In the genomic region with DNA sequence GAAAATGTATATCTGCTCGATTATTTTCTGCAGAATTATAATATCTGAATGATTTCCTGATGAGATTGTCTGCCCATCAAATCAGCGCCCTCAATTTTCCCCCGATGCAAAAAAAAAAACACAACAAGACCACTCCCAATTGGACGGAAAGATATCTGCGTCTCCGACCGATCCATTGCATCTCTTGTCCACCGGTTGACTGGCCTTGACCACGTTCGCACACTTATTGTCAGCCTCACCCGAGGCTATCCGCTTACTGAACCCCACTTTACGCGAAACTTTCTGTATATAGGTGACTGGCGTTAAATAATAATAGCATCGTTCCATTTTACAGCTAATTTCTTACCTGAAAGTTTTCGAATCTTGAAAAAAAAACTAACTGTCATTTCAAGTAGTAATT, we compare ENCODE assay signal across 3 worm cellular contexts.
A peak's percentile ranks its signal among the peaks of the same experiment; 100 is the strongest.
TF ChIP-seq lines count a peak whose summit lies in the region.

No protein-coding gene starts in this region.

TF ChIP-seq in whole organism, L1 larva, 84 proteins besides CTCF, POLR2A, EP300 and RAD21 (continued from another document):
- TF ChIP-seq mep-1 (tag; optimal IDR thresholded peaks at IDR 0.05; lab: Kevin White, UChicago), result peak; percentile 53
- peak in 1 of 2 experiments; percentile 25 for TF ChIP-seq lin-35 (GFP tag; optimal IDR thresholded peaks at IDR 0.05; lab: Kevin White, UChicago)
- TF ChIP-seq mef-2 (tag; optimal IDR thresholded peaks at IDR 0.05; lab: Kevin White, UChicago), result no peak
- TF ChIP-seq fos-1 (tag; optimal IDR thresholded peaks at IDR 0.05; lab: Kevin White, UChicago), result no peak
- TF ChIP-seq ama-1 (optimal IDR thresholded peaks at IDR 0.05; lab: Kevin White, UChicago), result no peak
- no peak for TF ChIP-seq hlh-17 (GFP tag; optimal IDR thresholded peaks at IDR 0.05; lab: Kevin White, UChicago; ENCODE audit: borderline replicate concordance)
- TF ChIP-seq nhr-28 (tag; optimal IDR thresholded peaks at IDR 0.05; lab: Kevin White, UChicago), result no peak
- peak; percentile 36 for TF ChIP-seq nhr-20 (tag; optimal IDR thresholded peaks at IDR 0.05; lab: Kevin White, UChicago)
- peak; percentile 52 for TF ChIP-seq blmp-1 (tag; optimal IDR thresholded peaks at IDR 0.05; lab: Kevin White, UChicago)
- TF ChIP-seq elt-3 (tag; optimal IDR thresholded peaks at IDR 0.05; lab: Kevin White, UChicago), result peak in 2 of 6 experiments; percentile 3 to 44
- TF ChIP-seq ceh-82 (tag; optimal IDR thresholded peaks at IDR 0.05; lab: Kevin White, UChicago), result no peak

TF ChIP-seq in whole organism, L3 larva, 47 proteins besides CTCF, POLR2A, EP300 and RAD21 (continued from another document):
- TF ChIP-seq ceh-28 (tag; optimal IDR thresholded peaks at IDR 0.05; lab: Kevin White, UChicago) (no peak), mdl-1 (tag; optimal IDR thresholded peaks at IDR 0.05; lab: Kevin White, UChicago) (no peak), nhr-23 (tag; optimal IDR thresholded peaks at IDR 0.05; lab: Kevin White, UChicago) (peak; percentile 33), nhr-25 (tag; optimal IDR thresholded peaks at IDR 0.05; lab: Kevin White, UChicago) (peak; percentile 84), ztf-4 (tag; optimal IDR thresholded peaks at IDR 0.05; lab: Kevin White, UChicago) (no peak), R02D3.7 (tag; optimal IDR thresholded peaks at IDR 0.05; lab: Kevin White, UChicago) (no peak), ztf-11 (tag; optimal IDR thresholded peaks at IDR 0.05; lab: Kevin White, UChicago) (no peak), ceh-16 (tag; optimal IDR thresholded peaks at IDR 0.05; lab: Kevin White, UChicago) (no peak), pha-4 (tag; optimal IDR thresholded peaks at IDR 0.05; lab: Kevin White, UChicago) (no peak), nhr-12 (tag; optimal IDR thresholded peaks at IDR 0.05; lab: Kevin White, UChicago) (no peak), tbx-2 (tag; optimal IDR thresholded peaks at IDR 0.05; lab: Kevin White, UChicago) (no peak), nhr-77 (tag; optimal IDR thresholded peaks at IDR 0.05; lab: Kevin White, UChicago) (no peak), fos-1 (tag; optimal IDR thresholded peaks at IDR 0.05; lab: Kevin White, UChicago) (no peak), nhr-11 (tag; optimal IDR thresholded peaks at IDR 0.05; lab: Kevin White, UChicago) (no peak), snpc-4 (tag; optimal IDR thresholded peaks at IDR 0.05; lab: Kevin White, UChicago) (no peak), nfya-1 (tag; optimal IDR thresholded peaks at IDR 0.05; lab: Kevin White, UChicago; ENCODE audit: insufficient read depth) (peak; percentile 51), elt-3 (tag; optimal IDR thresholded peaks at IDR 0.05; lab: Kevin White, UChicago) (no peak), unc-62 (GFP tag; optimal IDR thresholded peaks at IDR 0.05; lab: Kevin White, UChicago) (no peak), nhr-28 (tag; optimal IDR thresholded peaks at IDR 0.05; lab: Kevin White, UChicago) (no peak), ama-1 (optimal IDR thresholded peaks at IDR 0.05; lab: Kevin White, UChicago) (peak; percentile 47), fkh-2 (tag; optimal IDR thresholded peaks at IDR 0.05; lab: Kevin White, UChicago) (no peak)
TF ChIP-seq in whole organism, L3 larva: peak in this region for 4.

TF ChIP-seq in whole organism, L4 larva, 104 proteins besides CTCF, POLR2A, EP300 and RAD21 (continued from another document):
- TF ChIP-seq dpl-1 (GFP tag; optimal IDR thresholded peaks at IDR 0.05; lab: Kevin White, UChicago) (no peak), lin-1 (GFP tag; IDR thresholded peaks at IDR 0.05; lab: Robert Waterston, UW) (no peak), lim-7 (GFP tag; IDR thresholded peaks at IDR 0.05; lab: Robert Waterston, UW) (no peak), egl-27 (tag; optimal IDR thresholded peaks at IDR 0.05; lab: Kevin White, UChicago) (no peak), spr-3 (GFP tag; optimal IDR thresholded peaks at IDR 0.05; lab: Kevin White, UChicago) (no peak), tag-97 (GFP tag; IDR thresholded peaks at IDR 0.05; lab: Robert Waterston, UW) (no peak), rbr-2 (tag; optimal IDR thresholded peaks at IDR 0.05; lab: Kevin White, UChicago) (no peak), ceh-32 (tag; optimal IDR thresholded peaks at IDR 0.05; lab: Kevin White, UChicago; ENCODE audit: poor library complexity) (no peak), daf-16 (GFP tag; optimal IDR thresholded peaks at IDR 0.05; lab: Kevin White, UChicago) (peak in 1 of 2 experiments; percentile 7), daf-16 (tag; optimal IDR thresholded peaks at IDR 0.05; lab: Kevin White, UChicago) (no peak), pqm-1 (tag; optimal IDR thresholded peaks at IDR 0.05; lab: Kevin White, UChicago) (no peak), dmd-8 (GFP tag; IDR thresholded peaks at IDR 0.05; lab: Robert Waterston, UW) (no peak), ZK546.5 (tag; optimal IDR thresholded peaks at IDR 0.05; lab: Kevin White, UChicago) (no peak), madf-9 (GFP tag; conservative IDR thresholded peaks at IDR 0.05; lab: Robert Waterston, UW) (0 out of 2 replicates have a peak, but pooled peaks have one; percentile 17), nhr-76 (tag; optimal IDR thresholded peaks at IDR 0.05; lab: Kevin White, UChicago) (no peak), dve-1 (tag; optimal IDR thresholded peaks at IDR 0.05; lab: Kevin White, UChicago; ENCODE audit: insufficient read depth) (peak; percentile 28), unc-62 (GFP tag; optimal IDR thresholded peaks at IDR 0.05 in 1 of 2; lab: Kevin White, UChicago) (no peak), unc-62 (tag; optimal IDR thresholded peaks at IDR 0.05; lab: Kevin White, UChicago) (no peak), R02D3.7 (tag; optimal IDR thresholded peaks at IDR 0.05; lab: Kevin White, UChicago) (no peak), saeg-2 (GFP tag; IDR thresholded peaks at IDR 0.05; lab: Robert Waterston, UW) (no peak), zip-2 (tag; optimal IDR thresholded peaks at IDR 0.05; lab: Kevin White, UChicago) (no peak), lir-3 (tag; optimal IDR thresholded peaks at IDR 0.05; lab: Kevin White, UChicago) (no peak), nhr-10 (tag; optimal IDR thresholded peaks at IDR 0.05; lab: Kevin White, UChicago) (no peak), zag-1 (tag; optimal IDR thresholded peaks at IDR 0.05; lab: Kevin White, UChicago) (no peak), fos-1 (tag; optimal IDR thresholded peaks at IDR 0.05; lab: Kevin White, UChicago) (no peak), nhr-6 (tag; optimal IDR thresholded peaks at IDR 0.05; lab: Kevin White, UChicago) (no peak), skn-1 (tag; optimal IDR thresholded peaks at IDR 0.05; lab: Kevin White, UChicago) (no peak), nhr-111 (GFP tag; optimal IDR thresholded peaks at IDR 0.05; lab: Kevin White, UChicago) (no peak), unc-39 (tag; optimal IDR thresholded peaks at IDR 0.05; lab: Kevin White, UChicago) (no peak), nhr-28 (tag; optimal IDR thresholded peaks at IDR 0.05; lab: Kevin White, UChicago) (peak; percentile 43), pha-4 (GFP tag; IDR thresholded peaks at IDR 0.05; lab: Robert Waterston, UW) (no peak), pha-4 (tag; optimal IDR thresholded peaks at IDR 0.05; lab: Kevin White, UChicago) (no peak), ama-1 (optimal IDR thresholded peaks at IDR 0.05; lab: Kevin White, UChicago) (peak; percentile 80), madf-5 (GFP tag; IDR thresholded peaks at IDR 0.05; lab: Robert Waterston, UW) (no peak), aly-2 (tag; optimal IDR thresholded peaks at IDR 0.05; lab: Kevin White, UChicago) (no peak), hmg-1.1 (GFP tag; IDR thresholded peaks at IDR 0.05; lab: Robert Waterston, UW) (peak; percentile 38; the same call in 1 of the 2 replicates), dmd-9 (GFP tag; IDR thresholded peaks at IDR 0.05; lab: Robert Waterston, UW) (no peak), lin-38 (GFP tag; IDR thresholded peaks at IDR 0.05; lab: Robert Waterston, UW) (peak; percentile 32), nhr-42 (GFP tag; IDR thresholded peaks at IDR 0.05; lab: Robert Waterston, UW) (no peak), dmd-6 (GFP tag; IDR thresholded peaks at IDR 0.05; lab: Robert Waterston, UW) (no peak; the same call in 1 of the 2 replicates), daf-19 (GFP tag; conservative IDR thresholded peaks at IDR 0.05; lab: Robert Waterston, UW) (no peak), daf-8 (GFP tag; IDR thresholded peaks at IDR 0.05; lab: Robert Waterston, UW) (no peak), php-3 (GFP tag; IDR thresholded peaks at IDR 0.05; lab: Robert Waterston, UW) (no peak), nhr-11 (tag; optimal IDR thresholded peaks at IDR 0.05; lab: Kevin White, UChicago) (no peak), F26F4.8 (GFP tag; conservative IDR thresholded peaks at IDR 0.05; lab: Robert Waterston, UW) (no peak), fkh-10 (GFP tag; optimal IDR thresholded peaks at IDR 0.05; lab: Kevin White, UChicago) (no peak), unc-130 (GFP tag; optimal IDR thresholded peaks at IDR 0.05; lab: Kevin White, UChicago) (no peak), ctbp-1 (GFP tag; IDR thresholded peaks at IDR 0.05; lab: Robert Waterston, UW) (no peak), F37D6.2 (tag; optimal IDR thresholded peaks at IDR 0.05; lab: Kevin White, UChicago) (no peak), mes-2 (tag; optimal IDR thresholded peaks at IDR 0.05; lab: Kevin White, UChicago; ENCODE audit: poor library complexity, severe bottlenecking) (peak; percentile 62), Y48G9A.11 (GFP tag; IDR thresholded peaks at IDR 0.05; lab: Robert Waterston, UW) (no peak), nhr-237 (tag; optimal IDR thresholded peaks at IDR 0.05; lab: Kevin White, UChicago) (no peak), arid-1 (GFP tag; conservative IDR thresholded peaks at IDR 0.05; lab: Robert Waterston, UW) (0 out of 2 replicates have a peak, but pooled peaks have one; percentile 26), gei-8 (GFP tag; optimal IDR thresholded peaks at IDR 0.05; lab: Kevin White, UChicago) (no peak), lin-15B (tag; optimal IDR thresholded peaks at IDR 0.05; lab: Kevin White, UChicago) (no peak), hif-1 (tag; optimal IDR thresholded peaks at IDR 0.05; lab: Kevin White, UChicago) (no peak), ztf-11 (tag; optimal IDR thresholded peaks at IDR 0.05; lab: Kevin White, UChicago) (no peak), daf-12 (tag; optimal IDR thresholded peaks at IDR 0.05; lab: Kevin White, UChicago) (no peak), zfp-2 (tag; optimal IDR thresholded peaks at IDR 0.05; lab: Kevin White, UChicago) (no peak), T26A8.4 (GFP tag; IDR thresholded peaks at IDR 0.05; lab: Robert Waterston, UW) (no peak), lin-39 (tag; optimal IDR thresholded peaks at IDR 0.05; lab: Kevin White, UChicago) (no peak), lsy-2 (tag; optimal IDR thresholded peaks at IDR 0.05; lab: Kevin White, UChicago) (peak in 1 of 2 experiments; percentile 37), jun-1 (tag; optimal IDR thresholded peaks at IDR 0.05; lab: Kevin White, UChicago) (no peak), mep-1 (tag; optimal IDR thresholded peaks at IDR 0.05; lab: Kevin White, UChicago) (no peak), nhr-102 (tag; optimal IDR thresholded peaks at IDR 0.05; lab: Kevin White, UChicago) (no peak), ceh-44 (GFP tag; IDR thresholded peaks at IDR 0.05; lab: Robert Waterston, UW) (no peak), F49E8.2 (tag; optimal IDR thresholded peaks at IDR 0.05; lab: Kevin White, UChicago; ENCODE audit: borderline replicate concordance) (no peak), Y105C5A.15 (GFP tag; IDR thresholded peaks at IDR 0.05; lab: Robert Waterston, UW) (no peak), nhr-41 (GFP tag; IDR thresholded peaks at IDR 0.05; lab: Robert Waterston, UW) (no peak), nhr-25 (tag; optimal IDR thresholded peaks at IDR 0.05; lab: Kevin White, UChicago; ENCODE audit: borderline replicate concordance, insufficient read depth) (peak; percentile 76), zfp-3 (GFP tag; conservative IDR thresholded peaks at IDR 0.05; lab: Robert Waterston, UW) (no peak), vab-7 (GFP tag; IDR thresholded peaks at IDR 0.05; lab: Robert Waterston, UW) (no peak), ceh-62 (tag; optimal IDR thresholded peaks at IDR 0.05; lab: Kevin White, UChicago) (no peak), T20F7.1 (GFP tag; optimal IDR thresholded peaks at IDR 0.05; lab: Kevin White, UChicago) (no peak), D1046.2 (GFP tag; IDR thresholded peaks at IDR 0.05; lab: Robert Waterston, UW) (no peak), ceh-28 (tag; optimal IDR thresholded peaks at IDR 0.05; lab: Kevin White, UChicago) (no peak), ZK337.2 (GFP tag; IDR thresholded peaks at IDR 0.05; lab: Robert Waterston, UW) (no peak)
